Fruit fly (Drosophila melanogaster) S2 (cell line): Measurements from ENCODE around the gene gkt.

Source experiments
- CG8478 ChIP-seq: fragments of >200 bp; optimal IDR thresholded peaks from 2 replicates; lab custom pipeline; 2018
- CTCF ChIP-seq, 2 experiments: fragments of >200 bp; optimal IDR thresholded peaks; 2 replicates each; lab custom pipeline; 2018

DNA sequence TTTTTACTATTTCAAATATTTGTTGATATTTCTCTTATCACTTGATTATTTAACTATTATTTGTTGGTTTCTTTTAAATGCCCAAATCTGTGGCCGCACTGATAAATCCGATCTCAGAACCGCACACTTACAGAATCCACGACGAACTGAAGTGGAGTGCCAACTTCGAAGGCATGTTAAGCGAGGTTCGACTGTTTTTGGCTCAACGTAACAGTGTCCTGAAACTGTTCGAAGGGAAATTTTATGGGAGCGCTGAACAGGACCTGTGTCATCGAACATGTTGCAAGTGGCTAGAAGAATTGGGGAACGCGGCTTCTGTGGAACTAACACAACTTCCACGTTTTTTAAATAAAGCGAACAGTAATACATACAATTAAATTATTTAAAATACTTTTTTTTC is 39.8 kb downstream of the gkt start:
- TF ChIP-seq CG8478 (lab: Kevin White, UChicago) (no peak), CTCF (optimal IDR thresholded peaks at IDR 0.05; lab: Kevin White, UChicago) (no peak)
